Worm (Caenorhabditis elegans): ENCODE measurements around the gene nhr-237.

ce11 chrV:1642199-1642598 lies 15.6 kb upstream of the nhr-237 start, which contains the start of gene Y46H3D.1:
- no peak for TF ChIP-seq med-1 (GFP tag; optimal IDR thresholded peaks at IDR 0.05; ENCODE audit: insufficient read depth)
- no peak for TF ChIP-seq flt-1 (GFP tag; IDR thresholded peaks at IDR 0.05)
- TF ChIP-seq klf-2 (GFP tag; conservative IDR thresholded peaks at IDR 0.05): no peak
